Worm (Caenorhabditis elegans): ENCODE measurements around the gene dpy-20.

ce11 chrIV:11649031-11649430 lies 51.6 kb downstream of the dpy-20 start, which contains the start of gene ZK809.8:
- TF ChIP-seq flt-1 (GFP tag; IDR thresholded peaks at IDR 0.05) (no peak), tab-1 (GFP tag; IDR thresholded peaks at IDR 0.05) (no peak), med-1 (GFP tag; optimal IDR thresholded peaks at IDR 0.05; ENCODE audit: insufficient read depth) (no peak), ref-1 (GFP tag; conservative IDR thresholded peaks at IDR 0.05) (no peak), ztf-23 (GFP tag; IDR thresholded peaks at IDR 0.05) (no peak)
